Worm (Caenorhabditis elegans) whole organism, late embryonic: Measurements from ENCODE around the gene cut-6.

Experiments used
- C08G9.2 ChIP-seq: sonication (generic microtip); optimal IDR thresholded peaks from 2 replicates; lab custom pipeline; 2016; ENCODE audit warnings: mild to moderate bottlenecking, missing genetic modification characterization, moderate library complexity, missing compliant biosample characterization
- ama-1 ChIP-seq: fragments of 150-350 bp; optimal IDR thresholded peaks from 2 replicates; lab custom pipeline; 2014
- ceh-14 ChIP-seq: sonication (generic microtip); optimal IDR thresholded peaks from 2 replicates; lab custom pipeline; 2016; ENCODE audit warnings: missing genotype, missing genetic modification characterization, missing compliant biosample characterization
- ceh-30 ChIP-seq: fragments of 150-350 bp; optimal IDR thresholded peaks from 2 replicates; lab custom pipeline; 2014; ENCODE audit warnings: missing biosample characterization, missing genetic modification characterization
- nhr-11 ChIP-seq: fragments of 150-350 bp; optimal IDR thresholded peaks from 2 replicates; lab custom pipeline; 2014; ENCODE audit warnings: missing biosample characterization, missing genetic modification characterization
- pha-4 ChIP-seq: fragments of 150-350 bp; optimal IDR thresholded peaks from 2 replicates; lab custom pipeline; 2018; ENCODE audit warnings: missing biosample characterization, missing genetic modification reagents, missing genetic modification characterization
- sox-2 ChIP-seq: fragments of 200-800 bp; sonication (Bioruptor generic); IDR thresholded peaks from 2 replicates; pipeline ENCODE4 v1.3.6; 2022; ENCODE audit warnings: missing genetic modification reagents, missing genetic modification characterization, missing compliant biosample characterization
- zip-5 ChIP-seq: sonication (generic microtip); optimal IDR thresholded peaks from 2 replicates; lab custom pipeline; 2016; ENCODE audit warnings: missing genetic modification characterization, missing compliant biosample characterization

DNA sequence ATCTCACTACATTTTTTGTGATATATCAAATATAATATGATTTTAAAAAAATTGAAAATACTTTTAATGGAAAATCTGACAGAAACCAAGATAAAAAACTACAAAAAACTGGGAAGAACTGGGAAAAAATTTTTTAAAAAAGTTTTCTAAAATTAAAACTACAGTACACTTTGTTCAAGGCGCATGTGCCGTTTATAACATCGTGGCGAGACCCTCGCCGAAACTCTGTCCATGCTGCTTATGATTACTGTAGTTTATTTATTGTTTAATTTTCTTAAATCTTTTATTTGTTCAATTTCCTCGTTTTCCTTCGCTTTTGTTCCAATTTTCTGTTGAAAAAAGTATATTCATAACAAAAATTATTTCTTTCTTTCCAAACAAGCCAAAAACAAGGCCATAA, 29.8 kb upstream of the cut-6 start, which contains the start of gene athp-1:
- TF ChIP-seq pha-4 (no peak), nhr-11 (tag; lab: Kevin White, UChicago) (no peak), ceh-30 (tag; lab: Kevin White, UChicago) (no peak), C08G9.2 (no peak), zip-5 (tag; lab: Kevin White, UChicago) (no peak), ama-1 (lab: Kevin White, UChicago) (no peak), sox-2 (GFP tag; lab: Robert Waterston, UW) (no peak), ceh-14 (tag; lab: Kevin White, UChicago) (no peak)
